Fruit fly (Drosophila melanogaster) whole organism, embryonic: ENCODE measurements around the gene PAPLA1.

Experiments
- Ada2b ChIP-seq: fragments of 200-800 bp; sonication (Bioruptor generic); IDR thresholded peaks from 2 replicates; pipeline ENCODE4 v1.3.6; 2022; ENCODE audit warnings: missing biosample characterization, missing genetic modification characterization
- Antp ChIP-seq: fragments of 200-800 bp; sonication (Bioruptor generic); optimal IDR thresholded peaks from 3 replicates; lab custom pipeline; 2016; ENCODE audit warnings: missing biosample characterization, missing genetic modification characterization
- Awh ChIP-seq: fragments of 200-800 bp; sonication (Bioruptor generic); IDR thresholded peaks from 2 replicates; pipeline ENCODE4, ENCODE4 v1.3.6; 2022; ENCODE audit warnings: missing biosample characterization, missing genetic modification characterization
- CG10431 ChIP-seq: fragments of 200-800 bp; sonication (Bioruptor generic); optimal IDR thresholded peaks from 3 replicates; lab custom pipeline; 2018; ENCODE audit warnings: missing biosample characterization, mild to moderate bottlenecking, missing genetic modification characterization
- CG13123 ChIP-seq: fragments of 200-800 bp; sonication (Bioruptor generic); optimal IDR thresholded peaks from 2 replicates; lab custom pipeline; 2016; ENCODE audit warnings: missing biosample characterization, missing genetic modification characterization
- CG14965 ChIP-seq: fragments of 200-800 bp; sonication (Bioruptor generic); optimal IDR thresholded peaks from 2 replicates; lab custom pipeline; 2016; ENCODE audit warnings: missing biosample characterization, missing genetic modification characterization, borderline replicate concordance
- CG17359 ChIP-seq: fragments of 200-800 bp; sonication (Bioruptor generic); optimal IDR thresholded peaks from 3 replicates; lab custom pipeline; 2018; ENCODE audit warnings: missing biosample characterization, mild to moderate bottlenecking, missing genetic modification characterization, moderate library complexity
- CG17385 ChIP-seq: fragments of 200-800 bp; sonication (Bioruptor generic); optimal IDR thresholded peaks from 3 replicates; lab custom pipeline; 2018; ENCODE audit warnings: missing biosample characterization, mild to moderate bottlenecking, missing genetic modification characterization
- CG2129 ChIP-seq: fragments of 200-800 bp; sonication (Bioruptor generic); IDR thresholded peaks from 2 replicates; pipeline ENCODE4 v1.3.6; 2022; ENCODE audit warnings: missing biosample characterization, missing genetic modification characterization; ENCODE audit not compliant: partially characterized antibody
- CG2202 ChIP-seq: fragments of 200-800 bp; sonication (Bioruptor generic); optimal IDR thresholded peaks from 2 replicates; lab custom pipeline; 2018; ENCODE audit warnings: missing biosample characterization, mild to moderate bottlenecking, missing genetic modification characterization
- CG31224 ChIP-seq: fragments of 200-800 bp; sonication (Bioruptor generic); IDR thresholded peaks from 2 replicates; pipeline ENCODE4 v1.3.6; 2022; ENCODE audit warnings: missing biosample characterization, missing genetic modification characterization
- CG3163 ChIP-seq: fragments of 200-800 bp; sonication (Bioruptor generic); optimal IDR thresholded peaks from 3 replicates; lab custom pipeline; 2016; ENCODE audit warnings: missing biosample characterization, missing genetic modification characterization
- CG33557 ChIP-seq: fragments of 200-800 bp; sonication (Bioruptor generic); optimal IDR thresholded peaks from 2 replicates; lab custom pipeline; 2019; ENCODE audit warnings: missing biosample characterization, mild to moderate bottlenecking, missing genetic modification characterization, moderate library complexity
- CG42726 ChIP-seq: fragments of 200-800 bp; sonication (Bioruptor generic); IDR thresholded peaks from 2 replicates; pipeline ENCODE4 v1.3.6; 2022; ENCODE audit warnings: missing biosample characterization, missing genetic modification characterization; ENCODE audit not compliant: partially characterized antibody
- CG6854 ChIP-seq: fragments of 200-800 bp; sonication (Bioruptor generic); optimal IDR thresholded peaks from 3 replicates; lab custom pipeline; 2017; ENCODE audit warnings: missing biosample characterization, mild to moderate bottlenecking, missing genetic modification characterization
- CG7556 ChIP-seq: fragments of 200-800 bp; sonication (Bioruptor generic); optimal IDR thresholded peaks from 2 replicates; lab custom pipeline; 2017; ENCODE audit warnings: missing biosample characterization, mild to moderate bottlenecking, missing genetic modification characterization
- CG8765 ChIP-seq: fragments of 200-800 bp; sonication (Bioruptor generic); IDR thresholded peaks from 2 replicates; pipeline ENCODE4 v1.3.6; 2022; ENCODE audit warnings: missing biosample characterization, missing genetic modification characterization
- CG9727 ChIP-seq: fragments of 200-800 bp; sonication (Bioruptor generic); optimal IDR thresholded peaks from 3 replicates; lab custom pipeline; 2017; ENCODE audit warnings: missing biosample characterization, mild to moderate bottlenecking, missing genetic modification characterization
- CG9817 ChIP-seq: fragments of 200-800 bp; sonication (Bioruptor generic); optimal IDR thresholded peaks from 2 replicates; lab custom pipeline; 2018; ENCODE audit warnings: missing biosample characterization, mild to moderate bottlenecking, missing genetic modification characterization, moderate library complexity
- CG9932 ChIP-seq: fragments of 200-800 bp; sonication (Bioruptor generic); IDR thresholded peaks from 2 replicates; pipeline ENCODE4 v1.3.6; 2022; ENCODE audit warnings: missing biosample characterization, missing genetic modification characterization
- E2f1 ChIP-seq: fragments of 200-800 bp; sonication (Bioruptor generic); IDR thresholded peaks from 2 replicates; pipeline ENCODE4 v1.3.6; 2022; ENCODE audit warnings: missing biosample characterization, missing genetic modification characterization
- Ets97D ChIP-seq: fragments of 200-800 bp; sonication (Bioruptor generic); optimal IDR thresholded peaks from 3 replicates; lab custom pipeline; 2016; ENCODE audit warnings: missing biosample characterization, missing genetic modification characterization
- H15 ChIP-seq: fragments of 200-800 bp; sonication (Bioruptor generic); IDR thresholded peaks from 3 replicates; pipeline ENCODE4 v1.3.6; 2022; ENCODE audit warnings: missing biosample characterization, missing genetic modification characterization
- MBD-R2 ChIP-seq: fragments of 200-800 bp; sonication (Bioruptor generic); IDR thresholded peaks from 2 replicates; pipeline ENCODE4 v1.3.6; 2022; ENCODE audit warnings: missing biosample characterization, missing genetic modification characterization
- NFAT ChIP-seq: fragments of 200-800 bp; sonication (Bioruptor generic); IDR thresholded peaks from 2 replicates; pipeline ENCODE4 v1.3.6; 2022; ENCODE audit warnings: missing biosample characterization, missing genetic modification characterization
- TFAM ChIP-seq: fragments of 200-800 bp; sonication (Bioruptor generic); optimal IDR thresholded peaks from 2 replicates; lab custom pipeline; 2017; ENCODE audit warnings: missing biosample characterization, missing genetic modification characterization, inconsistent platforms
- Taf1 ChIP-seq: fragments of 200-800 bp; sonication (Bioruptor generic); IDR thresholded peaks from 2 replicates; pipeline ENCODE4 v1.3.6; 2022; ENCODE audit warnings: missing biosample characterization, missing genetic modification characterization
- cg ChIP-seq: fragments of 200-800 bp; sonication (Bioruptor generic); optimal IDR thresholded peaks from 3 replicates; lab custom pipeline; 2019; ENCODE audit warnings: missing biosample characterization, mild to moderate bottlenecking, missing genetic modification characterization, moderate library complexity
- chif ChIP-seq, 2 experiments: fragments of 200-800 bp; sonication (Bioruptor generic); optimal IDR thresholded peaks; 3 replicates each; lab custom pipeline; 2016; ENCODE audit warnings: missing biosample characterization in 2 of 2, missing genetic modification characterization in 2 of 2
- chinmo ChIP-seq: fragments of 200-800 bp; sonication (Bioruptor generic); IDR thresholded peaks from 4 replicates; pipeline ENCODE4 v1.3.6; 2022; ENCODE audit warnings: missing biosample characterization, missing genetic modification characterization; ENCODE audit not compliant: partially characterized antibody
- croc ChIP-seq: fragments of 200-800 bp; sonication (Bioruptor generic); conservative IDR thresholded peaks from 3 replicates; pipeline ENCODE4 v1.3.6; 2022; ENCODE audit warnings: missing biosample characterization, missing genetic modification characterization
- dm ChIP-seq: fragments of 200-800 bp; sonication (Bioruptor generic); optimal IDR thresholded peaks from 3 replicates; lab custom pipeline; 2016; ENCODE audit warnings: missing biosample characterization, missing genetic modification characterization
- eve ChIP-seq, 2 experiments: fragments of >200 bp; optimal IDR thresholded peaks; 2 replicates each; lab custom pipeline; 2017; ENCODE audit warnings: missing biosample characterization in 2 of 2, missing genetic modification characterization in 2 of 2
- fd3F ChIP-seq: fragments of 200-800 bp; sonication (Bioruptor generic); optimal IDR thresholded peaks from 2 replicates; lab custom pipeline; 2018; ENCODE audit warnings: missing biosample characterization, mild to moderate bottlenecking, missing genetic modification characterization, moderate library complexity
- gem ChIP-seq: fragments of 200-800 bp; sonication (Bioruptor generic); optimal IDR thresholded peaks from 2 replicates; lab custom pipeline; 2019; ENCODE audit warnings: missing biosample characterization, mild to moderate bottlenecking, missing genetic modification characterization, moderate library complexity
- kay ChIP-seq: fragments of 200-800 bp; sonication (Bioruptor generic); optimal IDR thresholded peaks from 2 replicates; lab custom pipeline; 2016; ENCODE audit warnings: missing biosample characterization, missing genetic modification characterization
- nau ChIP-seq: fragments of 200-800 bp; sonication (Bioruptor generic); optimal IDR thresholded peaks from 3 replicates; lab custom pipeline; 2017; ENCODE audit warnings: missing biosample characterization, mild to moderate bottlenecking, missing genetic modification characterization, missing genetic modification reagents
- nmo ChIP-seq: fragments of 200-800 bp; sonication (Bioruptor generic); optimal IDR thresholded peaks from 2 replicates; lab custom pipeline; 2018; ENCODE audit warnings: missing biosample characterization, mild to moderate bottlenecking, missing genetic modification characterization, moderate library complexity
- peb ChIP-seq: fragments of 200-800 bp; sonication (Bioruptor generic); IDR thresholded peaks from 2 replicates; pipeline ENCODE4 v1.3.6; 2022; ENCODE audit warnings: missing biosample characterization, missing genetic modification characterization
- pnt ChIP-seq: fragments of 200-800 bp; sonication (Bioruptor generic); optimal IDR thresholded peaks from 3 replicates; lab custom pipeline; 2016; ENCODE audit warnings: missing biosample characterization, missing genetic modification characterization
- schlank ChIP-seq: fragments of 200-800 bp; sonication (Bioruptor generic); optimal IDR thresholded peaks from 2 replicates; lab custom pipeline; 2018; ENCODE audit warnings: missing biosample characterization, mild to moderate bottlenecking, missing genetic modification characterization
- sens ChIP-seq: fragments of 200-800 bp; sonication (Bioruptor generic); peaks from one replicate; lab custom pipeline; 2016; ENCODE audit warnings: missing biosample characterization, missing genetic modification characterization
- shn ChIP-seq: fragments of 200-800 bp; sonication (Bioruptor generic); optimal IDR thresholded peaks from 3 replicates; lab custom pipeline; 2016; ENCODE audit warnings: missing biosample characterization, missing genetic modification characterization
- slou ChIP-seq: fragments of 200-800 bp; sonication (Bioruptor generic); optimal IDR thresholded peaks from 3 replicates; lab custom pipeline; 2016; ENCODE audit warnings: missing biosample characterization, missing genetic modification characterization
- stwl ChIP-seq: fragments of 200-800 bp; sonication (Bioruptor generic); optimal IDR thresholded peaks from 3 replicates; lab custom pipeline; 2018; ENCODE audit warnings: missing biosample characterization, mild to moderate bottlenecking, missing genetic modification characterization, moderate library complexity
- zen ChIP-seq: fragments of 200-800 bp; sonication (Bioruptor generic); optimal IDR thresholded peaks from 3 replicates; lab custom pipeline; 2018; ENCODE audit warnings: missing biosample characterization, mild to moderate bottlenecking, missing genetic modification characterization, moderate library complexity
- zen2 ChIP-seq: fragments of 200-800 bp; sonication (Bioruptor generic); IDR thresholded peaks from 3 replicates; pipeline ENCODE4 v1.3.6; 2022; ENCODE audit warnings: missing biosample characterization, missing genetic modification characterization; ENCODE audit not compliant: partially characterized antibody

The PAPLA1 gene

dm6 chr2L:8091908-8092307 is 67.5 kb downstream of the PAPLA1 start (continued):
- TF ChIP-seq CG33557 (no peak), nau (no peak), kay (GFP tag; lab: Kevin White, UChicago) (peak; percentile 24), peb (GFP tag; lab: Robert Waterston, UW) (no peak), CG9932 (GFP tag; lab: Robert Waterston, UW) (no peak), CG3163 (GFP tag; lab: Kevin White, UChicago) (no peak), CG2129 (GFP tag; lab: Robert Waterston, UW) (no peak), Ets97D (GFP tag; lab: Kevin White, UChicago) (no peak), CG42726 (GFP tag; lab: Robert Waterston, UW) (no peak), CG17359 (tag; lab: Kevin White, UChicago) (no peak), CG17385 (GFP tag; lab: Kevin White, UChicago) (no peak)

- TF ChIP-seq chinmo = 0 out of 4 replicates have a peak, but pooled peaks have one; percentile 12
- peak in 1 of 2 experiments; percentile 69 for TF ChIP-seq eve (GFP tag; optimal IDR thresholded peaks at IDR 0.05; lab: Kevin White, UChicago)
- no peak for TF ChIP-seq H15 (GFP tag; lab: Robert Waterston, UW)
- TF ChIP-seq dm (GFP tag; lab: Kevin White, UChicago) = no peak
- TF ChIP-seq sens (GFP tag; lab: Kevin White, UChicago) = peak; percentile 18
- no peak for TF ChIP-seq slou
- TF ChIP-seq CG9817 (tag; lab: Kevin White, UChicago) = no peak
- no peak for TF ChIP-seq nmo (GFP tag; lab: Kevin White, UChicago)
- no peak for TF ChIP-seq croc (GFP tag; lab: Robert Waterston, UW)
Measured at dm6 chr2L:8091429-8091828, 68.0 kb downstream of the PAPLA1 start.

- TF ChIP-seq nmo (GFP tag; lab: Kevin White, UChicago) (no peak), TFAM (GFP tag; lab: Kevin White, UChicago) (no peak), CG8765 (GFP tag; lab: Robert Waterston, UW) (no peak), gem (peak; percentile 22), CG14965 (GFP tag; lab: Kevin White, UChicago) (no peak), zen (tag; lab: Kevin White, UChicago) (peak; percentile 5), Antp (no peak), CG13123 (no peak), stwl (tag; lab: Kevin White, UChicago) (no peak), chinmo (0 out of 4 replicates have a peak, but pooled peaks have one; percentile 64), chif (GFP tag; optimal IDR thresholded peaks at IDR 0.05; lab: Kevin White, UChicago) (no peak), CG7556 (GFP tag; lab: Kevin White, UChicago) (no peak), zen2 (GFP tag; lab: Robert Waterston, UW) (no peak), CG31224 (GFP tag; lab: Robert Waterston, UW) (0 out of 2 replicates have a peak, but pooled peaks have one; percentile 5), pnt (GFP tag; lab: Kevin White, UChicago) (no peak), Ada2b (GFP tag; lab: Robert Waterston, UW) (no peak), CG10431 (GFP tag; lab: Kevin White, UChicago) (no peak), shn (no peak), schlank (tag; lab: Kevin White, UChicago) (no peak), MBD-R2 (GFP tag; lab: Robert Waterston, UW) (no peak), NFAT (no peak), E2f1 (GFP tag; lab: Robert Waterston, UW) (no peak), Awh (GFP tag; lab: Robert Waterston, UW) (no peak), CG2202 (tag; lab: Kevin White, UChicago) (no peak), CG6854 (GFP tag; lab: Kevin White, UChicago) (peak; percentile 27), Taf1 (GFP tag; lab: Robert Waterston, UW) (no peak), cg (peak; percentile 3), fd3F (GFP tag; lab: Kevin White, UChicago) (no peak), CG9727 (peak; percentile 18)
Measured at dm6 chr2L:8088025-8088789, 71.2 kb downstream of the PAPLA1 start.
